Fruit fly (Drosophila melanogaster) whole organism, pupa: ENCODE measurements around the gene Pdcd4.

Source experiments
- CG10348 ChIP-seq: fragments of 200-800 bp; sonication (Bioruptor generic); IDR thresholded peaks from 2 replicates; pipeline ENCODE4 v1.3.6; 2022; ENCODE audit warnings: missing biosample characterization, missing genetic modification characterization
- CG12605 ChIP-seq: fragments of 200-800 bp; sonication (Bioruptor generic); IDR thresholded peaks from 2 replicates; pipeline ENCODE4 v1.3.6; 2022; ENCODE audit warnings: missing biosample characterization, missing genetic modification characterization
- CG13204 ChIP-seq: fragments of 200-800 bp; sonication (Bioruptor generic); optimal IDR thresholded peaks from 2 replicates; lab custom pipeline; 2018; ENCODE audit warnings: missing biosample characterization, mild to moderate bottlenecking, missing genetic modification characterization, moderate library complexity
- CG14655 ChIP-seq: fragments of 200-800 bp; sonication (Bioruptor generic); optimal IDR thresholded peaks from 3 replicates; lab custom pipeline; 2017; ENCODE audit warnings: mild to moderate bottlenecking, missing biosample characterization, missing genetic modification reagents, missing genetic modification characterization
- CG15710 ChIP-seq: fragments of 200-800 bp; sonication (Bioruptor generic); optimal IDR thresholded peaks from 2 replicates; lab custom pipeline; 2018; ENCODE audit warnings: missing biosample characterization, mild to moderate bottlenecking, missing genetic modification characterization, moderate library complexity
- CG17806 ChIP-seq: fragments of 200-800 bp; sonication (Bioruptor generic); optimal IDR thresholded peaks from 2 replicates; lab custom pipeline; 2018; ENCODE audit warnings: missing biosample characterization, mild to moderate bottlenecking, missing genetic modification characterization, moderate library complexity
- CG32121 ChIP-seq: fragments of 200-800 bp; sonication (Bioruptor generic); IDR thresholded peaks from 2 replicates; pipeline ENCODE4 v1.3.6; 2022; ENCODE audit warnings: missing biosample characterization, missing genetic modification characterization
- CG34367 ChIP-seq: fragments of 200-800 bp; sonication (Bioruptor generic); optimal IDR thresholded peaks from 2 replicates; lab custom pipeline; 2018; ENCODE audit warnings: missing biosample characterization, mild to moderate bottlenecking, missing genetic modification characterization
- CG4496 ChIP-seq: fragments of 200-800 bp; sonication (Bioruptor generic); IDR thresholded peaks from 3 replicates; pipeline ENCODE4 v1.3.6; 2022; ENCODE audit warnings: missing biosample characterization, missing genetic modification characterization
- CG8159 ChIP-seq: fragments of 200-800 bp; sonication (Bioruptor generic); optimal IDR thresholded peaks from 3 replicates; lab custom pipeline; 2018; ENCODE audit warnings: missing biosample characterization, mild to moderate bottlenecking, missing genetic modification characterization, moderate library complexity
- CG8301 ChIP-seq: fragments of 200-800 bp; sonication (Bioruptor generic); optimal IDR thresholded peaks from 2 replicates; lab custom pipeline; 2018; ENCODE audit warnings: missing biosample characterization, mild to moderate bottlenecking, missing genetic modification characterization
- CG9948 ChIP-seq: fragments of 200-800 bp; sonication (Bioruptor generic); optimal IDR thresholded peaks from 2 replicates; lab custom pipeline; 2018; ENCODE audit warnings: missing biosample characterization, mild to moderate bottlenecking, missing genetic modification characterization, moderate library complexity
- D1 ChIP-seq: fragments of 200-800 bp; sonication (Bioruptor generic); optimal IDR thresholded peaks from 2 replicates; lab custom pipeline; 2018; ENCODE audit warnings: missing biosample characterization, mild to moderate bottlenecking, missing genetic modification characterization, moderate library complexity
- EcR ChIP-seq: fragments of 200-800 bp; sonication (Bioruptor generic); optimal IDR thresholded peaks from 3 replicates; lab custom pipeline; 2019; ENCODE audit warnings: missing biosample characterization, missing genetic modification characterization, mild to moderate bottlenecking, moderate library complexity, missing genetic modification reagents
- Ets98B ChIP-seq: fragments of 200-800 bp; sonication (Bioruptor generic); IDR thresholded peaks from 2 replicates; pipeline ENCODE4 v1.3.6; 2022; ENCODE audit warnings: missing biosample characterization, missing genetic modification characterization
- Pif1A ChIP-seq: fragments of 200-800 bp; sonication (Bioruptor generic); optimal IDR thresholded peaks from 3 replicates; lab custom pipeline; 2016; ENCODE audit warnings: missing biosample characterization, missing genetic modification characterization
- Pif1B ChIP-seq: fragments of 200-800 bp; sonication (Bioruptor generic); optimal IDR thresholded peaks from 3 replicates; lab custom pipeline; 2016; ENCODE audit warnings: missing biosample characterization, missing genetic modification characterization
- Snoo ChIP-seq: fragments of 200-800 bp; sonication (Bioruptor generic); optimal IDR thresholded peaks from 3 replicates; lab custom pipeline; 2017; ENCODE audit warnings: missing biosample characterization, mild to moderate bottlenecking, missing genetic modification characterization, inconsistent platforms
- fd96Ca ChIP-seq: fragments of 200-800 bp; sonication (Bioruptor generic); IDR thresholded peaks from 3 replicates; pipeline ENCODE4 v1.3.6; 2022; ENCODE audit warnings: missing biosample characterization, missing genetic modification characterization
- gl ChIP-seq: fragments of 200-800 bp; sonication (Bioruptor generic); optimal IDR thresholded peaks from 2 replicates; lab custom pipeline; 2018; ENCODE audit warnings: missing biosample characterization, mild to moderate bottlenecking, missing genetic modification characterization
- rn ChIP-seq: fragments of 200-800 bp; sonication (Bioruptor generic); IDR thresholded peaks from 2 replicates; pipeline ENCODE4 v1.3.6; 2022; ENCODE audit warnings: missing biosample characterization, missing genetic modification characterization

Gene Pdcd4

dm6 chrX:13788973-13789682 lies 33.9 kb upstream of the Pdcd4 start:
- TF ChIP-seq D1 (tag; lab: Kevin White, UChicago) (no peak), fd96Ca (GFP tag; lab: Robert Waterston, UW) (peak; percentile 34; the same call in 1 of the 3 replicates), CG8301 (peak; percentile 27), Snoo (tag; lab: Kevin White, UChicago) (no peak), CG9948 (peak; percentile 26), CG34367 (no peak), CG4496 (GFP tag; lab: Robert Waterston, UW) (peak; percentile 17; the same call in 1 of the 3 replicates), Pif1B (GFP tag; lab: Kevin White, UChicago) (no peak), CG15710 (peak; percentile 7), CG14655 (peak; percentile 42), Ets98B (no peak), gl (tag; lab: Kevin White, UChicago) (no peak), Pif1A (GFP tag; lab: Kevin White, UChicago) (no peak), CG10348 (no peak), rn (GFP tag; lab: Robert Waterston, UW) (no peak), CG17806 (peak; percentile 15), CG8159 (tag; lab: Kevin White, UChicago) (no peak)

- no peak for TF ChIP-seq CG10348
- no peak for TF ChIP-seq Pif1A (GFP tag; lab: Kevin White, UChicago)
- no peak for TF ChIP-seq Snoo (tag; lab: Kevin White, UChicago)
- no peak for TF ChIP-seq CG8159 (tag; lab: Kevin White, UChicago)
- TF ChIP-seq CG32121 (GFP tag; lab: Robert Waterston, UW), result no peak
- TF ChIP-seq CG4496 (GFP tag; lab: Robert Waterston, UW), result no peak
- TF ChIP-seq EcR, result no peak
- TF ChIP-seq CG13204 (GFP tag; lab: Kevin White, UChicago), result no peak
- TF ChIP-seq CG12605 (GFP tag; lab: Robert Waterston, UW), result no peak
- no peak for TF ChIP-seq D1 (tag; lab: Kevin White, UChicago)
- TF ChIP-seq rn (GFP tag; lab: Robert Waterston, UW), result no peak
- TF ChIP-seq gl (tag; lab: Kevin White, UChicago), result no peak
- no peak for TF ChIP-seq CG8301
- TF ChIP-seq CG14655, result no peak
- no peak for TF ChIP-seq CG15710
- no peak for TF ChIP-seq CG9948
- no peak for TF ChIP-seq Pif1B (GFP tag; lab: Kevin White, UChicago)
- TF ChIP-seq CG34367, result no peak
Observed at dm6 chrX:13787282-13787850, 32.2 kb upstream of the Pdcd4 start.

DNA sequence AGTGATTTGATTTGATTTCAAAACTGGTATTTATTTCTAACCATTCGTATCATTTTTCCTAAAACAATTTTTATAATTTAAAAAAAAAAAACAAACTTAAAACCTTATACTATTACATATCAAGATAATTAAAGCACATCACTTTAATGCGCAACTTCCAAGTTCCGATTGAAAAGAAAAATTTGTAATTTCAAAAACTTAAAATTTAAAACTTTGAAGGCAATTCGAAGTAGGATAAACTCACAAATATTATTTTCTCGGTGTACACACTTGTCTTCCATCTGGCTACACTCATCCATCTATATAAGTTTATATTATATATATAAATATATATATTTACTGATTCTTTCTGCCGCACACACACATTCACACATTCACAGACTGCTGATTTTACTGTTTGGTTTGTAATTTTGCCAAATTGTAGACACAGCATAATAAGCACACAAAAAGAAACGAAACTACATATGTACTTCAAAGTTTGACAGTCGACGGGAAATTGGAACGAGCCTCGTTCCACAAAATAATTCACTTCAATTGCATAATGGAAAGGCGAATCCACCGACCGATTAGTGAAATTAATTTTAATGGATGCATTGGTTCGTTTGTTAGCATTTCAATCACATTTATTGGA lies 30.9 kb upstream of the Pdcd4 start:
- no peak for TF ChIP-seq D1 (tag; lab: Kevin White, UChicago)
- no peak for TF ChIP-seq gl (tag; lab: Kevin White, UChicago)
- TF ChIP-seq CG10348, result no peak
- no peak for TF ChIP-seq fd96Ca (GFP tag; lab: Robert Waterston, UW)
- no peak for TF ChIP-seq CG8159 (tag; lab: Kevin White, UChicago)
- no peak for TF ChIP-seq rn (GFP tag; lab: Robert Waterston, UW)
- no peak for TF ChIP-seq CG17806
- no peak for TF ChIP-seq CG8301
- TF ChIP-seq CG32121 (GFP tag; lab: Robert Waterston, UW), result no peak
- TF ChIP-seq, all 21 proteins: peak for 0

DNA sequence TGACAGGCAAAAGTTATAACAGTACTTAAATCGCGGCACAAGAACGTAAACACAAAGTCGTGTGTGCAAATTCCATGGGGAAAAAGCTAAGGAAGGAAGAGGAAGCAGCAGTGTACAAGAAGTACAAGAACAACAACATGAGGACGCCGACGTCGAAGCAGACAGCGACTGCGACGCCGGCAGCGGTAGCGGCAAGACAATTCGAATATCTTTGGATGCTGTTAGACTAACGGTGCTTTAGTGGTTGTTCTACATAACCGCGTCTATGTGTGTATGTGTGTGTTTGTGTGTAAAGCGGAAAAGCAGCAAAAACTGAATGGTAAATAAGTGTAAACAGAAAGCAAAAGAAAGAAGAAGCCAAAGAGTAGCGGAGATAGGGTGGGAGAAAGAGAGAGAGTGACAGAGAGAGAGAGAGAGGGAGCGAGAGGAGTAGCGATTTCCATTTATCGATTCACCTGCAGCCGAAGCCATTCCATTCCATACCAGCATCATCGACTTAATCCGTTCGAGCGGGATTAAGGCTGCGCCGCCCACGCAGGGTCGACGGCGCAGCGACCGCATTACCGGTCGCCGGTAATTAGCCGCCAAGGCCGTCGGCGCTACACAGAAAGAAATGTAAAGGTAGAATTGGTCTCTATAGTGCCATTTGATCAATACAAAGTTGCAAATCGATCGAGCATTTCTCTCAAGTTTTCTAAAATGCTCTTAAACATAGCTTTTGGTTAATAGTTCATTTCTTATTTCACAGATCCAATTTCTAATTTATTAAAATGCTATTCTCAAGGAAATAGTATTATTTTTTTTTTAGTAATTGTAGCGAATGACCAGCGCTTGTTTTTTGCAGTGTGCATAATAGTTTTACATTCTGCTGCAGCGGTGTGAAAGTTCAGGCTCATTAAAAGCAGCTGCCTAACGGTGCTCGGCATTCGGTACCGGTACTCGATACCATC lies 29.0 kb upstream of the Pdcd4 start:
- TF ChIP-seq CG13204 (GFP tag; lab: Kevin White, UChicago) (no peak), CG32121 (GFP tag; lab: Robert Waterston, UW) (peak; percentile 73), Ets98B (peak; percentile 56), CG8301 (peak; percentile 58), fd96Ca (GFP tag; lab: Robert Waterston, UW) (peak; percentile 43; the same call in 1 of the 3 replicates), CG34367 (no peak), Snoo (tag; lab: Kevin White, UChicago) (no peak), Pif1B (GFP tag; lab: Kevin White, UChicago) (peak; percentile 13), CG14655 (peak; percentile 71), gl (tag; lab: Kevin White, UChicago) (no peak), CG12605 (GFP tag; lab: Robert Waterston, UW) (peak; percentile 50; the same call in 1 of the 2 replicates), CG9948 (peak; percentile 48), CG8159 (tag; lab: Kevin White, UChicago) (peak; percentile 55), rn (GFP tag; lab: Robert Waterston, UW) (peak; percentile 30; the same call in 1 of the 2 replicates), CG17806 (peak; percentile 48), CG4496 (GFP tag; lab: Robert Waterston, UW) (peak; percentile 83), CG10348 (no peak), Pif1A (GFP tag; lab: Kevin White, UChicago) (peak; percentile 64), CG15710 (peak; percentile 40), D1 (tag; lab: Kevin White, UChicago) (no peak), EcR (no peak)
